Fruit fly (Drosophila melanogaster) whole organism, embryonic: ENCODE results near the gene MED27.

Experiments
- Bteb2 ChIP-seq: fragments of 200-800 bp; sonication (Bioruptor generic); optimal IDR thresholded peaks from 2 replicates; lab custom pipeline; 2016; ENCODE audit warnings: missing biosample characterization, missing genetic modification characterization
- CG10366 ChIP-seq: fragments of 200-800 bp; sonication (Bioruptor generic); IDR thresholded peaks from 2 replicates; pipeline ENCODE4 v1.3.6; 2022; ENCODE audit warnings: missing biosample characterization, missing genetic modification characterization
- CG11504 ChIP-seq: fragments of 200-800 bp; sonication (Bioruptor generic); optimal IDR thresholded peaks from 3 replicates; lab custom pipeline; 2019; ENCODE audit warnings: missing biosample characterization, mild to moderate bottlenecking, missing genetic modification characterization, moderate library complexity
- CG12219 ChIP-seq: fragments of 200-800 bp; sonication (Bioruptor generic); optimal IDR thresholded peaks from 3 replicates; lab custom pipeline; 2018; ENCODE audit warnings: missing biosample characterization, mild to moderate bottlenecking, missing genetic modification characterization
- CG15269 ChIP-seq: fragments of 200-800 bp; sonication (Bioruptor generic); optimal IDR thresholded peaks from 2 replicates; lab custom pipeline; 2018; ENCODE audit warnings: missing biosample characterization, mild to moderate bottlenecking, missing genetic modification characterization, moderate library complexity
- CG1792 ChIP-seq: fragments of 200-800 bp; sonication (Bioruptor generic); optimal IDR thresholded peaks from 2 replicates; lab custom pipeline; 2016; ENCODE audit warnings: missing biosample characterization, missing genetic modification characterization
- CG18262 ChIP-seq: fragments of 200-800 bp; optimal IDR thresholded peaks from 3 replicates; lab custom pipeline; 2019; ENCODE audit warnings: missing biosample characterization, mild to moderate bottlenecking, missing genetic modification characterization, moderate library complexity
- CG18599 ChIP-seq: fragments of 200-800 bp; sonication (Bioruptor generic); optimal IDR thresholded peaks from 3 replicates; lab custom pipeline; 2017; ENCODE audit warnings: missing biosample characterization, missing genetic modification characterization, mild to moderate bottlenecking, moderate library complexity, missing genetic modification reagents
- CG2116 ChIP-seq: fragments of 200-800 bp; sonication (Bioruptor generic); optimal IDR thresholded peaks from 3 replicates; lab custom pipeline; 2018; ENCODE audit warnings: missing biosample characterization, mild to moderate bottlenecking, missing genetic modification characterization
- CG34224 ChIP-seq: fragments of 200-800 bp; sonication (Bioruptor generic); IDR thresholded peaks from 3 replicates; pipeline ENCODE4 v1.3.6; 2022; ENCODE audit warnings: missing biosample characterization, missing genetic modification characterization; ENCODE audit not compliant: partially characterized antibody
- CG3847 ChIP-seq: fragments of 200-800 bp; sonication (Bioruptor generic); IDR thresholded peaks from 2 replicates; pipeline ENCODE4 v1.3.6; 2022; ENCODE audit warnings: missing biosample characterization, missing genetic modification characterization
- CG6272 ChIP-seq: fragments of 200-800 bp; sonication (Bioruptor generic); IDR thresholded peaks from 2 replicates; pipeline ENCODE4 v1.3.6; 2022; ENCODE audit warnings: missing biosample characterization, missing genetic modification characterization
- CG6689 ChIP-seq: fragments of 200-800 bp; sonication (Bioruptor generic); IDR thresholded peaks from 2 replicates; pipeline ENCODE4 v1.3.6; 2022; ENCODE audit warnings: missing biosample characterization, missing genetic modification characterization
- CG6765 ChIP-seq: fragments of 200-800 bp; sonication (Bioruptor generic); optimal IDR thresholded peaks from 3 replicates; lab custom pipeline; 2017; ENCODE audit warnings: missing biosample characterization, mild to moderate bottlenecking, missing genetic modification characterization
- CG6813 ChIP-seq: fragments of 200-800 bp; sonication (Bioruptor generic); optimal IDR thresholded peaks from 2 replicates; lab custom pipeline; 2017; ENCODE audit warnings: missing biosample characterization, missing genetic modification characterization, mild to moderate bottlenecking, moderate library complexity, missing genetic modification reagents
- CG7357 ChIP-seq: fragments of 200-800 bp; sonication (Bioruptor generic); IDR thresholded peaks from 3 replicates; pipeline ENCODE4 v1.3.6; 2022; ENCODE audit warnings: missing biosample characterization, missing genetic modification characterization
- CG7556 ChIP-seq: fragments of 200-800 bp; sonication (Bioruptor generic); optimal IDR thresholded peaks from 2 replicates; lab custom pipeline; 2017; ENCODE audit warnings: missing biosample characterization, mild to moderate bottlenecking, missing genetic modification characterization
- CG7786 ChIP-seq: fragments of 200-800 bp; sonication (Bioruptor generic); optimal IDR thresholded peaks from 2 replicates; lab custom pipeline; 2016; ENCODE audit warnings: missing biosample characterization, missing genetic modification characterization
- CG9437 ChIP-seq: fragments of 200-800 bp; sonication (Bioruptor generic); optimal IDR thresholded peaks from 2 replicates; lab custom pipeline; 2018; ENCODE audit warnings: missing biosample characterization, mild to moderate bottlenecking, missing genetic modification characterization
- CG9817 ChIP-seq: fragments of 200-800 bp; sonication (Bioruptor generic); optimal IDR thresholded peaks from 2 replicates; lab custom pipeline; 2018; ENCODE audit warnings: missing biosample characterization, mild to moderate bottlenecking, missing genetic modification characterization, moderate library complexity
- Chrac-16 ChIP-seq: fragments of 200-800 bp; sonication (Bioruptor generic); optimal IDR thresholded peaks from 3 replicates; lab custom pipeline; 2016; ENCODE audit warnings: missing biosample characterization, missing genetic modification characterization
- Deaf1 ChIP-seq: fragments of 200-800 bp; optimal IDR thresholded peaks from 3 replicates; lab custom pipeline; 2019; ENCODE audit warnings: missing biosample characterization, mild to moderate bottlenecking, missing genetic modification characterization, moderate library complexity
- Dek ChIP-seq: fragments of 200-800 bp; sonication (Bioruptor generic); optimal IDR thresholded peaks from 3 replicates; lab custom pipeline; 2019; ENCODE audit warnings: missing biosample characterization, mild to moderate bottlenecking, missing genetic modification characterization, moderate library complexity
- Doc2 ChIP-seq: fragments of 200-800 bp; sonication (Bioruptor generic); IDR thresholded peaks from 2 replicates; pipeline ENCODE4 v1.3.6; 2022; ENCODE audit warnings: missing biosample characterization, missing genetic modification characterization
- ERR ChIP-seq: fragments of 200-800 bp; sonication (Bioruptor generic); optimal IDR thresholded peaks from 2 replicates; lab custom pipeline; 2016; ENCODE audit warnings: missing biosample characterization, missing genetic modification characterization
- GATAe ChIP-seq: fragments of 200-800 bp; sonication (Bioruptor generic); conservative IDR thresholded peaks from 2 replicates; pipeline ENCODE4 v1.3.6; 2022; ENCODE audit warnings: missing biosample characterization, missing genetic modification characterization
- H2.0 ChIP-seq: fragments of 200-800 bp; sonication (Bioruptor generic); IDR thresholded peaks from 2 replicates; pipeline ENCODE4 v1.3.6; 2022; ENCODE audit warnings: missing biosample characterization, missing genetic modification characterization
- HHEX ChIP-seq: fragments of 200-800 bp; sonication (Bioruptor generic); optimal IDR thresholded peaks from 3 replicates; lab custom pipeline; 2017; ENCODE audit warnings: missing biosample characterization, mild to moderate bottlenecking, missing genetic modification characterization, missing genetic modification reagents
- Hr3 ChIP-seq: fragments of 200-800 bp; sonication (Bioruptor generic); optimal IDR thresholded peaks from 3 replicates; lab custom pipeline; 2016; ENCODE audit warnings: missing biosample characterization, missing genetic modification characterization
- Lhr ChIP-seq: fragments of 200-800 bp; sonication (Bioruptor generic); optimal IDR thresholded peaks from 3 replicates; lab custom pipeline; 2017; ENCODE audit warnings: mild to moderate bottlenecking, missing biosample characterization, missing genetic modification reagents, missing genetic modification characterization
- MESR4 ChIP-seq: fragments of 200-800 bp; sonication (Bioruptor generic); optimal IDR thresholded peaks from 2 replicates; lab custom pipeline; 2018; ENCODE audit warnings: missing biosample characterization, mild to moderate bottlenecking, missing genetic modification characterization, moderate library complexity
- Mrtf ChIP-seq: fragments of 200-800 bp; sonication (Bioruptor generic); IDR thresholded peaks from 3 replicates; pipeline ENCODE4 v1.3.6; 2022; ENCODE audit warnings: missing biosample characterization, missing genetic modification characterization
- NC2α ChIP-seq: fragments of 200-800 bp; sonication (Bioruptor generic); optimal IDR thresholded peaks from 2 replicates; lab custom pipeline; 2016; ENCODE audit warnings: missing biosample characterization, missing genetic modification characterization
- Nf-YA ChIP-seq: fragments of 200-800 bp; sonication (Bioruptor generic); IDR thresholded peaks from 2 replicates; pipeline ENCODE4 v1.3.6; 2022; ENCODE audit warnings: missing biosample characterization, missing genetic modification characterization
- Xrp1 ChIP-seq: fragments of 200-800 bp; sonication (Bioruptor generic); IDR thresholded peaks from 2 replicates; pipeline ENCODE4 v1.3.6; 2022; ENCODE audit warnings: missing biosample characterization, missing genetic modification characterization
- ab ChIP-seq: fragments of 200-800 bp; sonication (Bioruptor generic); optimal IDR thresholded peaks from 2 replicates; lab custom pipeline; 2016; ENCODE audit warnings: missing biosample characterization, missing genetic modification characterization
- ato ChIP-seq: fragments of 200-800 bp; sonication (Bioruptor generic); IDR thresholded peaks from 2 replicates; pipeline ENCODE4 v1.3.6; 2022; ENCODE audit warnings: missing biosample characterization, missing genetic modification characterization; ENCODE audit not compliant: partially characterized antibody
- bigmax ChIP-seq: fragments of 200-800 bp; sonication (Bioruptor generic); optimal IDR thresholded peaks from 2 replicates; lab custom pipeline; 2018; ENCODE audit warnings: missing biosample characterization, mild to moderate bottlenecking, missing genetic modification characterization
- caup ChIP-seq: fragments of 200-800 bp; sonication (Bioruptor generic); optimal IDR thresholded peaks from 3 replicates; lab custom pipeline; 2017; ENCODE audit warnings: missing biosample characterization, mild to moderate bottlenecking, missing genetic modification characterization, moderate library complexity; ENCODE audit not compliant: severe bottlenecking
- chm ChIP-seq: fragments of 200-800 bp; sonication (Bioruptor generic); IDR thresholded peaks from 2 replicates; pipeline ENCODE4 v1.3.6; 2022; ENCODE audit warnings: missing biosample characterization, missing genetic modification characterization
- cwo ChIP-seq: fragments of 200-800 bp; sonication (Bioruptor generic); optimal IDR thresholded peaks from 3 replicates; lab custom pipeline; 2017; ENCODE audit warnings: missing biosample characterization, missing genetic modification characterization, mild to moderate bottlenecking, moderate library complexity, missing genetic modification reagents
- dmrt99B ChIP-seq: fragments of 200-800 bp; sonication (Bioruptor generic); optimal IDR thresholded peaks from 2 replicates; lab custom pipeline; 2018; ENCODE audit warnings: missing biosample characterization, mild to moderate bottlenecking, missing genetic modification characterization, moderate library complexity
- jigr1 ChIP-seq: fragments of 200-800 bp; sonication (Bioruptor generic); IDR thresholded peaks from 3 replicates; pipeline ENCODE4 v1.3.6; 2022; ENCODE audit warnings: missing biosample characterization, missing genetic modification characterization
- pnt ChIP-seq: fragments of 200-800 bp; sonication (Bioruptor generic); optimal IDR thresholded peaks from 3 replicates; lab custom pipeline; 2016; ENCODE audit warnings: missing biosample characterization, missing genetic modification characterization
- pros ChIP-seq: fragments of 200-800 bp; sonication (Bioruptor generic); optimal IDR thresholded peaks from 3 replicates; lab custom pipeline; 2019; ENCODE audit warnings: missing biosample characterization, mild to moderate bottlenecking, missing genetic modification characterization, moderate library complexity
- pzg ChIP-seq: fragments of 200-800 bp; sonication (Bioruptor generic); optimal IDR thresholded peaks from 3 replicates; lab custom pipeline; 2018; ENCODE audit warnings: missing biosample characterization, mild to moderate bottlenecking, missing genetic modification characterization, moderate library complexity
- sc ChIP-seq, 3 experiments: fragments of >200 bp in 2 of 3; fragments of 200-800 bp in 1 of 3; sonication (Bioruptor generic) in 1 of 3; optimal IDR thresholded peaks; 2 replicates in 2 of 3; 3 replicates in 1 of 3; lab custom pipeline; 2017; ENCODE audit warnings: mild to moderate bottlenecking in 1 of 3, missing biosample characterization in 1 of 3, missing genetic modification characterization in 1 of 3, missing genetic modification reagents in 1 of 3
- slou ChIP-seq: fragments of 200-800 bp; sonication (Bioruptor generic); optimal IDR thresholded peaks from 3 replicates; lab custom pipeline; 2016; ENCODE audit warnings: missing biosample characterization, missing genetic modification characterization
- zf30C ChIP-seq: fragments of 200-800 bp; sonication (Bioruptor generic); optimal IDR thresholded peaks from 3 replicates; lab custom pipeline; 2018; ENCODE audit warnings: missing biosample characterization, mild to moderate bottlenecking, missing genetic modification characterization

The MED27 gene

dm6 chr3R:5672658-5673217 lies 17.8 kb downstream of the MED27 start (continued):
- TF ChIP-seq CG10366 (GFP tag; lab: Robert Waterston, UW) (no peak; the same call in 1 of the 2 replicates), CG12219 (GFP tag; lab: Kevin White, UChicago) (peak; percentile 77), pnt (GFP tag; lab: Kevin White, UChicago) (peak; percentile 18), Bteb2 (peak; percentile 63), Chrac-16 (no peak), CG6272 (GFP tag; lab: Robert Waterston, UW) (no peak), CG15269 (tag; lab: Kevin White, UChicago) (no peak), jigr1 (GFP tag; lab: Robert Waterston, UW) (no peak), Lhr (peak; percentile 78), CG7786 (peak; percentile 48), NC2α (GFP tag; lab: Kevin White, UChicago) (peak; percentile 58), slou (GFP tag; lab: Kevin White, UChicago) (no peak), CG6765 (GFP tag; lab: Kevin White, UChicago) (peak; percentile 54), CG7556 (GFP tag; lab: Kevin White, UChicago) (peak; percentile 79), CG18599 (GFP tag; lab: Kevin White, UChicago) (peak; percentile 92), HHEX (GFP tag; lab: Kevin White, UChicago) (peak; percentile 89), CG18262 (peak; percentile 67), Hr3 (GFP tag; lab: Kevin White, UChicago) (peak; percentile 11), CG11504 (tag; lab: Kevin White, UChicago) (no peak), GATAe (GFP tag; lab: Robert Waterston, UW) (no peak), Dek (tag; lab: Kevin White, UChicago) (peak; percentile 57), dmrt99B (tag; lab: Kevin White, UChicago) (no peak), bigmax (GFP tag; lab: Kevin White, UChicago) (peak; percentile 70), Nf-YA (GFP tag; lab: Robert Waterston, UW) (peak; percentile 36; the same call in 1 of the 2 replicates), CG9437 (GFP tag; lab: Kevin White, UChicago) (no peak), ab (GFP tag; lab: Kevin White, UChicago) (no peak), Mrtf (GFP tag; lab: Robert Waterston, UW) (no peak), Xrp1 (GFP tag; lab: Robert Waterston, UW) (peak; percentile 73), pzg (peak; percentile 19), CG34224 (peak; percentile 46; the same call in 1 of the 3 replicates), ERR (GFP tag; lab: Kevin White, UChicago) (peak; percentile 37), ato (GFP tag; lab: Robert Waterston, UW) (no peak), CG9817 (tag; lab: Kevin White, UChicago) (no peak), chm (GFP tag; lab: Robert Waterston, UW) (peak; percentile 78), MESR4 (GFP tag; lab: Kevin White, UChicago) (peak; percentile 42), cwo (GFP tag; lab: Kevin White, UChicago) (peak; percentile 95), CG2116 (GFP tag; lab: Kevin White, UChicago) (peak; percentile 67), caup (GFP tag; lab: Kevin White, UChicago) (peak; percentile 90), sc (optimal IDR thresholded peaks at IDR 0.05; lab: Kevin White, UChicago) (no peak), sc (GFP tag; optimal IDR thresholded peaks at IDR 0.05; lab: Kevin White, UChicago) (peak; percentile 77), Doc2 (GFP tag; lab: Robert Waterston, UW) (no peak), CG1792 (GFP tag; lab: Kevin White, UChicago) (peak; percentile 56), pros (GFP tag; lab: Kevin White, UChicago) (peak; percentile 77), H2.0 (GFP tag; lab: Robert Waterston, UW) (no peak), CG7357 (no peak), CG3847 (GFP tag; lab: Robert Waterston, UW) (0 out of 2 replicates have a peak, but pooled peaks have one; percentile 17), zf30C (GFP tag; lab: Kevin White, UChicago) (peak; percentile 37), Deaf1 (tag; lab: Kevin White, UChicago) (no peak), CG6689 (GFP tag; lab: Robert Waterston, UW) (peak; percentile 50), CG6813 (GFP tag; lab: Kevin White, UChicago) (peak; percentile 97)
